Fruit fly (Drosophila melanogaster): ENCODE results near the gene CG6836.
A peak's percentile ranks its signal among the peaks of the same experiment; 100 is the strongest.

CG6836 gene

DNA sequence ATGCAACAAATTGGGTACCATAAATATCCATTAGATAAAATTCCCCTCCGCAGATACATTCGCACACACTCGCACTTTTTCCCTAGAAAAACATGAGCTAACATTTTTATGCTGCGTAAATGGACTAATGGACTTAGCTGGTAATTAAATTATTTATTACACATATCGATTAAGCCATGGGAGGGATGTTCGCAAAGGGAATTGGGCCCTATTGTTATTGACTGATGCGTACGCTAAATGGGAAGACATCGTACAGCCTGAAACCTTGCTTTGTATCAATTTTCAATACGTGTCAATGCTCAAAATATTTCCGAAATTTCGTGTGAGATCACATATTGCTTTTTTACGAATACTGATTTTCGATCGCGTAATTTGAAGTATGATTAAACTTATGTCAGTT is 25.6 kb upstream of the CG6836 start, which contains the start of gene CG43049:
Gene CG43049, plus strand, starts transcription at position 301 of the 400 bp plus-strand sequence.
- TF ChIP-seq CG34406 (GFP tag; optimal IDR thresholded peaks at IDR 0.05): no peak
- no peak for TF ChIP-seq CG11902 (GFP tag; optimal IDR thresholded peaks at IDR 0.05)
- TF ChIP-seq Ets96B (tag; optimal IDR thresholded peaks at IDR 0.05): no peak
- no peak for TF ChIP-seq Sox102F (GFP tag; optimal IDR thresholded peaks at IDR 0.05)
- TF ChIP-seq CG6792 (GFP tag; optimal IDR thresholded peaks at IDR 0.05): no peak
- no peak for TF ChIP-seq achi (GFP tag; optimal IDR thresholded peaks at IDR 0.05)
- no peak for TF ChIP-seq CG3919 (GFP tag; optimal IDR thresholded peaks at IDR 0.05)
- TF ChIP-seq spab (GFP tag; optimal IDR thresholded peaks at IDR 0.05): no peak
- TF ChIP-seq cyc (GFP tag; optimal IDR thresholded peaks at IDR 0.05): no peak
- TF ChIP-seq Smox (GFP tag; optimal IDR thresholded peaks at IDR 0.05): no peak
- TF ChIP-seq Eip75B (GFP tag; optimal IDR thresholded peaks at IDR 0.05): no peak
- no peak for TF ChIP-seq Sox15 (GFP tag; optimal IDR thresholded peaks at IDR 0.05)
- no peak for TF ChIP-seq fd59A (GFP tag; optimal IDR thresholded peaks at IDR 0.05)
- TF ChIP-seq CG6854 (GFP tag; optimal IDR thresholded peaks at IDR 0.05): no peak
- no peak for TF ChIP-seq lz (GFP tag; optimal IDR thresholded peaks at IDR 0.05)
- no peak for TF ChIP-seq CG16779 (tag; optimal IDR thresholded peaks at IDR 0.05)
- TF ChIP-seq acj6 (GFP tag; optimal IDR thresholded peaks at IDR 0.05): no peak

DNA sequence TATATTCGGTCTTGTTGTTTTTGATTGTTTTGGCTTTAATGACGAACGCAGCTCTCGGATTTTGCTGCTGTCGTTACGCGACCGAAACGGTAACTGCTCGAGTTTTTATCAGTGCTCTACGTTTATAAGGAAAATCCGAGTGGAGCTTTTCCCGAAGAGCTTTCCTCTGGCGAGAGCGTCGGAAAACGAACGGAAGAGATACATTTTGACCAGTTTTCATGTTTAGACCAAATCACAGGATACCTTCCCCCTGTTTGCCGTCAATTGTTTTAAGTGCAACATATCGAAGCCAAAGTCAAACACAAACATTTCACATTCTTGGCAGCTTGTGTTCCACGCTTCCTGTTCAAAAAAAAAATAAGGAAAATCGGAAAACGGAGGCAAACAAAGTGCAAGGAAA is 4.5 kb upstream of the CG6836 start, which contains the start of gene CG32204:
Gene CG32204, minus strand, starts transcription at position 101 of the 400 bp plus-strand sequence.
- TF ChIP-seq fd85E (GFP tag; optimal IDR thresholded peaks at IDR 0.05): no peak
- TF ChIP-seq CG9139 (GFP tag; optimal IDR thresholded peaks at IDR 0.05): no peak
- no peak for TF ChIP-seq fkh (GFP tag; optimal IDR thresholded peaks at IDR 0.05)
- TF ChIP-seq CG16779 (tag; optimal IDR thresholded peaks at IDR 0.05): no peak
- TF ChIP-seq Eip75B (GFP tag; optimal IDR thresholded peaks at IDR 0.05): no peak
- no peak for TF ChIP-seq Hr38 (GFP tag; optimal IDR thresholded peaks at IDR 0.05)
- no peak for TF ChIP-seq dsx (GFP tag; optimal IDR thresholded peaks at IDR 0.05; ENCODE audit: poor library complexity, severe bottlenecking)
- TF ChIP-seq Ets21C (GFP tag; optimal IDR thresholded peaks at IDR 0.05): no peak
- no peak for TF ChIP-seq Lpt (GFP tag; optimal IDR thresholded peaks at IDR 0.05)
- TF ChIP-seq CG6808 (GFP tag; optimal IDR thresholded peaks at IDR 0.05): no peak
- TF ChIP-seq eg (GFP tag; IDR thresholded peaks at IDR 0.05): no peak
- TF ChIP-seq CG6276 (GFP tag; optimal IDR thresholded peaks at IDR 0.05): no peak
- TF ChIP-seq spab (GFP tag; optimal IDR thresholded peaks at IDR 0.05): no peak
- no peak for TF ChIP-seq Hr4 (GFP tag; optimal IDR thresholded peaks at IDR 0.05)
- TF ChIP-seq CG32006 (GFP tag; optimal IDR thresholded peaks at IDR 0.05): no peak
- no peak for TF ChIP-seq pdm3 (GFP tag; optimal IDR thresholded peaks at IDR 0.05)
- no peak for TF ChIP-seq lz (GFP tag; optimal IDR thresholded peaks at IDR 0.05)

DNA sequence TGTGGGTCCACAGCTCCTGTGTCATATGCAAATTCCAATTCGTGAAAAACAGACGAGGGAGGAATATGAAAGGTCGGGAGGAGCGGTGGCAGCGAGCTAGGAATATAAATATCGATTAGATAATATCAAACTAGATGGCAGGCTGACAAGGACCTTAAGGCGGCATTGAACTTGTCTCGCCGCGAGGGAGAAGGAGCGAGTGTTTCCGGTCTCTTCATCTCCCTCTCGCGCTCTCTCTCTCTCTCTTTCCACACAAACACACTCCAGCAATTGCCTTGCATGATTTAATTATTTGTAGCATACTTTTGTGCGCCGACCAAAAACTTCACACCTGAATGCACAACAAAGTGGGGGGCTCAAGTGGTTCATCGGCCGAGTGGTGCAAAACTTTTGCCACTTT is 3.5 kb upstream of the CG6836 start:
- TF ChIP-seq CG3919 (GFP tag; optimal IDR thresholded peaks at IDR 0.05): peak; percentile 61
- TF ChIP-seq cyc (GFP tag; optimal IDR thresholded peaks at IDR 0.05): no peak
- TF ChIP-seq eg (GFP tag; IDR thresholded peaks at IDR 0.05): peak; percentile 65; the same call in 2 of the 3 replicates
- peak; percentile 10 for TF ChIP-seq lz (GFP tag; optimal IDR thresholded peaks at IDR 0.05)
- peak; percentile 6 for TF ChIP-seq CG6808 (GFP tag; optimal IDR thresholded peaks at IDR 0.05)
- TF ChIP-seq Gug (GFP tag; IDR thresholded peaks at IDR 0.05): no peak
- peak; percentile 20 for TF ChIP-seq CG8319 (GFP tag; optimal IDR thresholded peaks at IDR 0.05)
- peak; percentile 55; the same call in 2 of the 3 replicates for TF ChIP-seq CG6163 (GFP tag; IDR thresholded peaks at IDR 0.05)
- peak in 1 of 2 experiments; percentile 5 for TF ChIP-seq salr (GFP tag; optimal IDR thresholded peaks at IDR 0.05)
- peak; percentile 10 for TF ChIP-seq CG31627 (GFP tag; optimal IDR thresholded peaks at IDR 0.05)
- TF ChIP-seq Hr39 (GFP tag; optimal IDR thresholded peaks at IDR 0.05): no peak
- peak; percentile 30 for TF ChIP-seq CG34406 (GFP tag; optimal IDR thresholded peaks at IDR 0.05)
- peak; percentile 14 for TF ChIP-seq CG9139 (GFP tag; optimal IDR thresholded peaks at IDR 0.05)
- peak; percentile 8 for TF ChIP-seq OdsH (GFP tag; optimal IDR thresholded peaks at IDR 0.05)
- peak; percentile 4 for TF ChIP-seq CG10669 (GFP tag; optimal IDR thresholded peaks at IDR 0.05)
- TF ChIP-seq CG3032 (tag; optimal IDR thresholded peaks at IDR 0.05): no peak
- TF ChIP-seq CG8632 (GFP tag; optimal IDR thresholded peaks at IDR 0.05): peak; percentile 10
- no peak for TF ChIP-seq fkh (GFP tag; optimal IDR thresholded peaks at IDR 0.05)
- TF ChIP-seq topi (GFP tag; optimal IDR thresholded peaks at IDR 0.05): no peak
- peak; percentile 8 for TF ChIP-seq achi (GFP tag; optimal IDR thresholded peaks at IDR 0.05)
- TF ChIP-seq Eip75B (GFP tag; optimal IDR thresholded peaks at IDR 0.05): no peak
- peak; percentile 22 for TF ChIP-seq acj6 (GFP tag; optimal IDR thresholded peaks at IDR 0.05)
- TF ChIP-seq net (GFP tag; optimal IDR thresholded peaks at IDR 0.05): no peak
- no peak for TF ChIP-seq CG16779 (tag; optimal IDR thresholded peaks at IDR 0.05)
- no peak for TF ChIP-seq fd85E (GFP tag; optimal IDR thresholded peaks at IDR 0.05)
- TF ChIP-seq CG1621 (tag; optimal IDR thresholded peaks at IDR 0.05): peak; percentile 28
